Fruit fly (Drosophila melanogaster) whole organism, embryonic: ENCODE measurements around the gene qjt.
A peak's percentile ranks its signal among the peaks of the same experiment; 100 is the strongest.

Experiments
- Atf6 ChIP-seq: fragments of 200-800 bp; sonication (Bioruptor generic); IDR thresholded peaks from 2 replicates; pipeline ENCODE4 v1.3.6; 2022; ENCODE audit warnings: missing biosample characterization, missing genetic modification characterization
- BEAF-32 ChIP-seq: fragments of 200-800 bp; sonication (Bioruptor generic); optimal IDR thresholded peaks from 3 replicates; lab custom pipeline; 2017; ENCODE audit warnings: missing biosample characterization, missing genetic modification characterization, mild to moderate bottlenecking, moderate library complexity, missing genetic modification reagents
- CG11456 ChIP-seq: fragments of 200-800 bp; sonication (Bioruptor generic); IDR thresholded peaks from 3 replicates; pipeline ENCODE4 v1.3.6; 2022; ENCODE audit warnings: missing biosample characterization, missing genetic modification characterization
- CG11696 ChIP-seq: fragments of 200-800 bp; sonication (Bioruptor generic); IDR thresholded peaks from 2 replicates; pipeline ENCODE4 v1.3.6; 2022; ENCODE audit warnings: missing biosample characterization, missing genetic modification characterization
- CG14860 ChIP-seq: fragments of 200-800 bp; sonication (Bioruptor generic); IDR thresholded peaks from 3 replicates; pipeline ENCODE4 v1.3.6; 2022; ENCODE audit warnings: missing biosample characterization, missing genetic modification characterization; ENCODE audit not compliant: partially characterized antibody
- CG15696 ChIP-seq: fragments of 200-800 bp; sonication (Bioruptor generic); optimal IDR thresholded peaks from 2 replicates; lab custom pipeline; 2019; ENCODE audit warnings: missing biosample characterization, mild to moderate bottlenecking, missing genetic modification characterization, moderate library complexity
- CG1603 ChIP-seq: fragments of 200-800 bp; sonication (Bioruptor generic); optimal IDR thresholded peaks from 2 replicates; lab custom pipeline; 2019; ENCODE audit warnings: missing biosample characterization, mild to moderate bottlenecking, missing genetic modification characterization, moderate library complexity
- CG16779 ChIP-seq: fragments of 200-800 bp; sonication (Bioruptor generic); IDR thresholded peaks from 2 replicates; pipeline ENCODE4 v1.3.6; 2022; ENCODE audit warnings: missing biosample characterization, missing genetic modification characterization
- CG18262 ChIP-seq: fragments of 200-800 bp; optimal IDR thresholded peaks from 3 replicates; lab custom pipeline; 2019; ENCODE audit warnings: missing biosample characterization, mild to moderate bottlenecking, missing genetic modification characterization, moderate library complexity
- CG2116 ChIP-seq: fragments of 200-800 bp; sonication (Bioruptor generic); optimal IDR thresholded peaks from 3 replicates; lab custom pipeline; 2018; ENCODE audit warnings: missing biosample characterization, mild to moderate bottlenecking, missing genetic modification characterization
- CG30403 ChIP-seq: fragments of 200-800 bp; sonication (Bioruptor generic); optimal IDR thresholded peaks from 3 replicates; lab custom pipeline; 2016; ENCODE audit warnings: missing biosample characterization, missing genetic modification characterization
- CG34422 ChIP-seq: fragments of 200-800 bp; sonication (Bioruptor generic); IDR thresholded peaks from 3 replicates; pipeline ENCODE4 v1.3.6; 2022; ENCODE audit warnings: missing biosample characterization, missing genetic modification characterization
- CG5953 ChIP-seq: fragments of 200-800 bp; sonication (Bioruptor generic); IDR thresholded peaks from 2 replicates; pipeline ENCODE4 v1.3.6; 2022; ENCODE audit warnings: missing biosample characterization, missing genetic modification characterization
- CG7928 ChIP-seq: fragments of 200-800 bp; sonication (Bioruptor generic); optimal IDR thresholded peaks from 2 replicates; lab custom pipeline; 2017; ENCODE audit warnings: missing biosample characterization, mild to moderate bottlenecking, missing genetic modification characterization
- CG7987 ChIP-seq: fragments of 200-800 bp; sonication (Bioruptor generic); optimal IDR thresholded peaks from 2 replicates; lab custom pipeline; 2018; ENCODE audit warnings: missing biosample characterization, mild to moderate bottlenecking, missing genetic modification characterization, moderate library complexity
- CG9797 ChIP-seq: fragments of 200-800 bp; sonication (Bioruptor generic); optimal IDR thresholded peaks from 3 replicates; lab custom pipeline; 2018; ENCODE audit warnings: missing biosample characterization, mild to moderate bottlenecking, missing genetic modification characterization
- CG9876 ChIP-seq: fragments of 200-800 bp; sonication (Bioruptor generic); optimal IDR thresholded peaks from 2 replicates; lab custom pipeline; 2016; ENCODE audit warnings: missing biosample characterization, missing genetic modification characterization
- CG9932 ChIP-seq: fragments of 200-800 bp; sonication (Bioruptor generic); IDR thresholded peaks from 2 replicates; pipeline ENCODE4 v1.3.6; 2022; ENCODE audit warnings: missing biosample characterization, missing genetic modification characterization
- CoRest ChIP-seq: fragments of 200-800 bp; sonication (Bioruptor generic); optimal IDR thresholded peaks from 3 replicates; lab custom pipeline; 2018; ENCODE audit warnings: missing biosample characterization, mild to moderate bottlenecking, missing genetic modification characterization, moderate library complexity
- D19B ChIP-seq: fragments of 200-800 bp; sonication (Bioruptor generic); optimal IDR thresholded peaks from 2 replicates; lab custom pipeline; 2017; ENCODE audit warnings: missing biosample characterization, mild to moderate bottlenecking, missing genetic modification characterization
- Dp ChIP-seq: fragments of 200-800 bp; sonication (Bioruptor generic); optimal IDR thresholded peaks from 2 replicates; lab custom pipeline; 2018; ENCODE audit warnings: missing biosample characterization, mild to moderate bottlenecking, missing genetic modification characterization, moderate library complexity
- E2f1 ChIP-seq: fragments of 200-800 bp; sonication (Bioruptor generic); IDR thresholded peaks from 2 replicates; pipeline ENCODE4 v1.3.6; 2022; ENCODE audit warnings: missing biosample characterization, missing genetic modification characterization
- HHEX ChIP-seq: fragments of 200-800 bp; sonication (Bioruptor generic); optimal IDR thresholded peaks from 3 replicates; lab custom pipeline; 2017; ENCODE audit warnings: missing biosample characterization, mild to moderate bottlenecking, missing genetic modification characterization, missing genetic modification reagents
- HLH4C ChIP-seq: fragments of 200-800 bp; sonication (Bioruptor generic); IDR thresholded peaks from 3 replicates; pipeline ENCODE4 v1.3.6; 2022; ENCODE audit warnings: missing biosample characterization, missing genetic modification characterization; ENCODE audit not compliant: partially characterized antibody
- MESR4 ChIP-seq: fragments of 200-800 bp; sonication (Bioruptor generic); optimal IDR thresholded peaks from 2 replicates; lab custom pipeline; 2018; ENCODE audit warnings: missing biosample characterization, mild to moderate bottlenecking, missing genetic modification characterization, moderate library complexity
- Pdp1 ChIP-seq, 2 experiments: fragments of 200-800 bp; sonication (Bioruptor generic); optimal IDR thresholded peaks; 3 replicates each; lab custom pipeline; 2016; ENCODE audit warnings: missing biosample characterization in 2 of 2, missing genetic modification characterization in 2 of 2, mild to moderate bottlenecking in 1 of 2, moderate library complexity in 1 of 2
- Poxn ChIP-seq: fragments of 200-800 bp; sonication (Bioruptor generic); IDR thresholded peaks from 2 replicates; pipeline ENCODE4 v1.3.6; 2022; ENCODE audit warnings: missing biosample characterization, missing genetic modification characterization
- Six4 ChIP-seq: fragments of 200-800 bp; sonication (Bioruptor generic); optimal IDR thresholded peaks from 2 replicates; lab custom pipeline; 2016; ENCODE audit warnings: missing biosample characterization, missing genetic modification characterization
- Vsx1 ChIP-seq: fragments of 200-800 bp; sonication (Bioruptor generic); optimal IDR thresholded peaks from 2 replicates; lab custom pipeline; 2017; ENCODE audit warnings: missing biosample characterization, mild to moderate bottlenecking, missing genetic modification characterization, missing genetic modification reagents
- ac ChIP-seq: fragments of 200-800 bp; sonication (Bioruptor generic); optimal IDR thresholded peaks from 3 replicates; lab custom pipeline; 2017; ENCODE audit warnings: missing biosample characterization, mild to moderate bottlenecking, missing genetic modification characterization
- bcd ChIP-seq: fragments of 200-800 bp; sonication (Bioruptor generic); optimal IDR thresholded peaks from 2 replicates; lab custom pipeline; 2017; ENCODE audit warnings: missing biosample characterization, mild to moderate bottlenecking, missing genetic modification characterization
- cg ChIP-seq: fragments of 200-800 bp; sonication (Bioruptor generic); optimal IDR thresholded peaks from 3 replicates; lab custom pipeline; 2019; ENCODE audit warnings: missing biosample characterization, mild to moderate bottlenecking, missing genetic modification characterization, moderate library complexity
- crol ChIP-seq: fragments of 200-800 bp; sonication (Bioruptor generic); IDR thresholded peaks from 2 replicates; pipeline ENCODE4 v1.3.6; 2022; ENCODE audit warnings: missing biosample characterization, missing genetic modification characterization
- dm ChIP-seq: fragments of 200-800 bp; sonication (Bioruptor generic); optimal IDR thresholded peaks from 3 replicates; lab custom pipeline; 2016; ENCODE audit warnings: missing biosample characterization, missing genetic modification characterization
- emc ChIP-seq: fragments of 200-800 bp; sonication (Bioruptor generic); optimal IDR thresholded peaks from 2 replicates; lab custom pipeline; 2016; ENCODE audit warnings: missing biosample characterization, missing genetic modification characterization
- ems ChIP-seq: fragments of 200-800 bp; sonication (Bioruptor generic); optimal IDR thresholded peaks from 3 replicates; lab custom pipeline; 2016; ENCODE audit warnings: missing biosample characterization, missing genetic modification characterization
- ftz-f1 ChIP-seq: fragments of 200-800 bp; sonication (Bioruptor generic); optimal IDR thresholded peaks from 2 replicates; lab custom pipeline; 2016; ENCODE audit warnings: missing biosample characterization, missing genetic modification characterization
- gem ChIP-seq: fragments of 200-800 bp; sonication (Bioruptor generic); optimal IDR thresholded peaks from 2 replicates; lab custom pipeline; 2019; ENCODE audit warnings: missing biosample characterization, mild to moderate bottlenecking, missing genetic modification characterization, moderate library complexity
- gro ChIP-seq: fragments of 200-800 bp; sonication (Bioruptor generic); optimal IDR thresholded peaks from 2 replicates; lab custom pipeline; 2016; ENCODE audit warnings: missing biosample characterization, missing genetic modification characterization
- hbn ChIP-seq: fragments of 200-800 bp; sonication (Bioruptor generic); IDR thresholded peaks from 2 replicates; pipeline ENCODE4 v1.3.6; 2022; ENCODE audit warnings: missing biosample characterization, missing genetic modification characterization; ENCODE audit not compliant: partially characterized antibody
- her ChIP-seq: fragments of 200-800 bp; sonication (Bioruptor generic); optimal IDR thresholded peaks from 2 replicates; lab custom pipeline; 2016; ENCODE audit warnings: missing biosample characterization, missing genetic modification characterization
- jumu ChIP-seq: fragments of 200-800 bp; sonication (Bioruptor generic); optimal IDR thresholded peaks from 3 replicates; lab custom pipeline; 2016; ENCODE audit warnings: missing biosample characterization, missing genetic modification characterization
- kah ChIP-seq: fragments of 200-800 bp; sonication (Bioruptor generic); optimal IDR thresholded peaks from 2 replicates; lab custom pipeline; 2018; ENCODE audit warnings: missing biosample characterization, mild to moderate bottlenecking, missing genetic modification characterization
- lmd ChIP-seq: fragments of 200-800 bp; sonication (Bioruptor generic); IDR thresholded peaks from 2 replicates; pipeline ENCODE4 v1.3.6; 2022; ENCODE audit warnings: missing biosample characterization, missing genetic modification characterization
- pb ChIP-seq: fragments of 200-800 bp; sonication (Bioruptor generic); optimal IDR thresholded peaks from 3 replicates; lab custom pipeline; 2016; ENCODE audit warnings: missing biosample characterization, missing genetic modification characterization
- slbo ChIP-seq: fragments of 200-800 bp; sonication (Bioruptor generic); IDR thresholded peaks from 2 replicates; pipeline ENCODE4 v1.3.6; 2022; ENCODE audit warnings: missing biosample characterization, missing genetic modification characterization

Gene qjt

dm6 chr3L:17475979-17476393 lies 2.9 kb upstream of the qjt start, which contains the start of gene CG34250 (continued):
- TF ChIP-seq ems: peak; percentile 34
- TF ChIP-seq CG1603 (tag; lab: Kevin White, UChicago): peak; percentile 25
- TF ChIP-seq emc: no peak
- peak; percentile 100 for TF ChIP-seq CG2116
- no peak for TF ChIP-seq CG5953 (GFP tag; lab: Robert Waterston, UW)
- TF ChIP-seq CG9932: peak; percentile 66
- no peak for TF ChIP-seq E2f1 (GFP tag; lab: Robert Waterston, UW)
- no peak for TF ChIP-seq CG11696 (GFP tag; lab: Robert Waterston, UW)
- peak; percentile 88 for TF ChIP-seq BEAF-32 (GFP tag; lab: Kevin White, UChicago)
- peak; percentile 46 for TF ChIP-seq CoRest
- peak; percentile 35 for TF ChIP-seq Dp (GFP tag; lab: Kevin White, UChicago)
- peak; percentile 66; the same call in 2 of the 3 replicates for TF ChIP-seq CG14860 (GFP tag; lab: Robert Waterston, UW)
- no peak for TF ChIP-seq gro
- peak; percentile 32 for TF ChIP-seq CG30403 (GFP tag; lab: Kevin White, UChicago)
- TF ChIP-seq CG15696 (tag; lab: Kevin White, UChicago): no peak
- peak; percentile 48; the same call in 1 of the 3 replicates for TF ChIP-seq CG34422
- no peak for TF ChIP-seq crol (GFP tag; lab: Robert Waterston, UW)
- TF ChIP-seq CG16779 (GFP tag; lab: Robert Waterston, UW): no peak
- TF ChIP-seq CG18262 (tag; lab: Kevin White, UChicago): peak; percentile 37
- no peak for TF ChIP-seq her
- TF ChIP-seq CG7928 (GFP tag; lab: Kevin White, UChicago): peak; percentile 54
- TF ChIP-seq HHEX (GFP tag; lab: Kevin White, UChicago): no peak
- TF ChIP-seq Poxn (GFP tag; lab: Robert Waterston, UW): no peak
- peak; percentile 31 for TF ChIP-seq CG9876
- no peak for TF ChIP-seq lmd (GFP tag; lab: Robert Waterston, UW)
- peak; percentile 66; the same call in 1 of the 2 replicates for TF ChIP-seq hbn (GFP tag; lab: Robert Waterston, UW)
- no peak for TF ChIP-seq CG11456 (GFP tag; lab: Robert Waterston, UW)
- TF ChIP-seq pb (GFP tag; lab: Kevin White, UChicago): no peak
- TF ChIP-seq cg: no peak
- no peak for TF ChIP-seq jumu
- peak; percentile 33 for TF ChIP-seq gem (tag; lab: Kevin White, UChicago)
- TF ChIP-seq dm (GFP tag; lab: Kevin White, UChicago): no peak
- TF ChIP-seq kah (GFP tag; lab: Kevin White, UChicago): no peak
- peak; percentile 77 for TF ChIP-seq HLH4C (GFP tag; lab: Robert Waterston, UW)
- peak; percentile 7 for TF ChIP-seq Six4 (GFP tag; lab: Kevin White, UChicago)
- no peak for TF ChIP-seq CG7987 (GFP tag; lab: Kevin White, UChicago)
- TF ChIP-seq D19B: no peak
- TF ChIP-seq CG9797 (GFP tag; lab: Kevin White, UChicago): peak; percentile 52

dm6 chr3L:17476496-17476895 lies 2.4 kb upstream of the qjt start:
- TF ChIP-seq bcd (GFP tag; lab: Kevin White, UChicago): no peak
- peak; percentile 50 for TF ChIP-seq MESR4 (GFP tag; lab: Kevin White, UChicago)
- TF ChIP-seq Vsx1: no peak
- TF ChIP-seq ftz-f1 (GFP tag; lab: Kevin White, UChicago): peak; percentile 78
- peak in 1 of 2 experiments; percentile 76 for TF ChIP-seq Pdp1 (GFP tag; optimal IDR thresholded peaks at IDR 0.05; lab: Kevin White, UChicago)
- 0 out of 2 replicates have a peak, but pooled peaks have one; percentile 13 for TF ChIP-seq slbo
- 0 out of 2 replicates have a peak, but pooled peaks have one; percentile 6 for TF ChIP-seq Atf6 (GFP tag; lab: Robert Waterston, UW)
- no peak for TF ChIP-seq ac (GFP tag; lab: Kevin White, UChicago)
